Fruit fly (Drosophila melanogaster) whole organism, embryonic: Measurements from ENCODE around the gene CG5225.

Experiments used
- Antp ChIP-seq: fragments of 200-800 bp; sonication (Bioruptor generic); optimal IDR thresholded peaks from 3 replicates; lab custom pipeline; 2016; ENCODE audit warnings: missing biosample characterization, missing genetic modification characterization
- B-H1 ChIP-seq: fragments of 200-800 bp; sonication (Bioruptor generic); IDR thresholded peaks from 3 replicates; pipeline ENCODE4 v1.3.6; 2022; ENCODE audit warnings: missing biosample characterization, missing genetic modification characterization
- BEAF-32 ChIP-seq: fragments of 200-800 bp; sonication (Bioruptor generic); optimal IDR thresholded peaks from 3 replicates; lab custom pipeline; 2017; ENCODE audit warnings: missing biosample characterization, missing genetic modification characterization, mild to moderate bottlenecking, moderate library complexity, missing genetic modification reagents
- CG10267 ChIP-seq: fragments of 200-800 bp; sonication (Bioruptor generic); optimal IDR thresholded peaks from 2 replicates; lab custom pipeline; 2018; ENCODE audit warnings: missing biosample characterization, mild to moderate bottlenecking, missing genetic modification characterization, moderate library complexity
- CG10543 ChIP-seq: fragments of 200-800 bp; sonication (Bioruptor generic); optimal IDR thresholded peaks from 3 replicates; lab custom pipeline; 2017; ENCODE audit warnings: missing biosample characterization, mild to moderate bottlenecking, missing genetic modification characterization, moderate library complexity
- CG11247 ChIP-seq: fragments of 200-800 bp; sonication (Bioruptor generic); IDR thresholded peaks from 2 replicates; pipeline ENCODE4 v1.3.6; 2022; ENCODE audit warnings: missing biosample characterization, missing genetic modification characterization
- CG12391 ChIP-seq: fragments of 200-800 bp; sonication (Bioruptor generic); optimal IDR thresholded peaks from 3 replicates; lab custom pipeline; 2018; ENCODE audit warnings: missing biosample characterization, mild to moderate bottlenecking, missing genetic modification characterization, moderate library complexity
- CG12744 ChIP-seq: fragments of 200-800 bp; sonication (Bioruptor generic); optimal IDR thresholded peaks from 2 replicates; lab custom pipeline; 2016; ENCODE audit warnings: missing biosample characterization, missing genetic modification characterization
- CG13775 ChIP-seq: fragments of 200-800 bp; sonication (Bioruptor generic); optimal IDR thresholded peaks from 3 replicates; lab custom pipeline; 2017; ENCODE audit warnings: missing biosample characterization, mild to moderate bottlenecking, missing genetic modification characterization
- CG1603 ChIP-seq: fragments of 200-800 bp; sonication (Bioruptor generic); optimal IDR thresholded peaks from 2 replicates; lab custom pipeline; 2019; ENCODE audit warnings: missing biosample characterization, mild to moderate bottlenecking, missing genetic modification characterization, moderate library complexity
- CG17385 ChIP-seq: fragments of 200-800 bp; sonication (Bioruptor generic); optimal IDR thresholded peaks from 3 replicates; lab custom pipeline; 2018; ENCODE audit warnings: missing biosample characterization, mild to moderate bottlenecking, missing genetic modification characterization
- CG17912 ChIP-seq: fragments of 200-800 bp; sonication (Bioruptor generic); optimal IDR thresholded peaks from 2 replicates; lab custom pipeline; 2018; ENCODE audit warnings: missing biosample characterization, mild to moderate bottlenecking, missing genetic modification characterization
- CG18262 ChIP-seq: fragments of 200-800 bp; optimal IDR thresholded peaks from 3 replicates; lab custom pipeline; 2019; ENCODE audit warnings: missing biosample characterization, mild to moderate bottlenecking, missing genetic modification characterization, moderate library complexity
- CG2712 ChIP-seq: fragments of 200-800 bp; optimal IDR thresholded peaks from 3 replicates; lab custom pipeline; 2019; ENCODE audit warnings: missing biosample characterization, mild to moderate bottlenecking, missing genetic modification characterization, moderate library complexity
- CG3065 ChIP-seq: fragments of 200-800 bp; sonication (Bioruptor generic); optimal IDR thresholded peaks from 2 replicates; lab custom pipeline; 2016; ENCODE audit warnings: missing biosample characterization, missing genetic modification characterization
- CG6689 ChIP-seq: fragments of 200-800 bp; sonication (Bioruptor generic); IDR thresholded peaks from 2 replicates; pipeline ENCODE4 v1.3.6; 2022; ENCODE audit warnings: missing biosample characterization, missing genetic modification characterization
- CG7963 ChIP-seq: fragments of 200-800 bp; sonication (Bioruptor generic); IDR thresholded peaks from 3 replicates; pipeline ENCODE4 v1.3.6; 2022; ENCODE audit warnings: missing biosample characterization, missing genetic modification characterization; ENCODE audit not compliant: partially characterized antibody
- CG8924 ChIP-seq: fragments of 200-800 bp; optimal IDR thresholded peaks from 3 replicates; lab custom pipeline; 2019; ENCODE audit warnings: missing biosample characterization, mild to moderate bottlenecking, missing genetic modification characterization, moderate library complexity
- CG9932 ChIP-seq: fragments of 200-800 bp; sonication (Bioruptor generic); IDR thresholded peaks from 2 replicates; pipeline ENCODE4 v1.3.6; 2022; ENCODE audit warnings: missing biosample characterization, missing genetic modification characterization
- CTCF ChIP-seq: fragments of 200-800 bp; sonication (Bioruptor generic); optimal IDR thresholded peaks from 2 replicates; lab custom pipeline; 2017; ENCODE audit warnings: missing biosample characterization, mild to moderate bottlenecking, missing genetic modification characterization, moderate library complexity
- ERR ChIP-seq: fragments of 200-800 bp; sonication (Bioruptor generic); optimal IDR thresholded peaks from 2 replicates; lab custom pipeline; 2016; ENCODE audit warnings: missing biosample characterization, missing genetic modification characterization
- Ets97D ChIP-seq: fragments of 200-800 bp; sonication (Bioruptor generic); optimal IDR thresholded peaks from 3 replicates; lab custom pipeline; 2016; ENCODE audit warnings: missing biosample characterization, missing genetic modification characterization
- MBD-R2 ChIP-seq: fragments of 200-800 bp; sonication (Bioruptor generic); IDR thresholded peaks from 2 replicates; pipeline ENCODE4 v1.3.6; 2022; ENCODE audit warnings: missing biosample characterization, missing genetic modification characterization
- MTF-1 ChIP-seq: fragments of 200-800 bp; sonication (Bioruptor generic); optimal IDR thresholded peaks from 2 replicates; lab custom pipeline; 2018; ENCODE audit warnings: missing biosample characterization, mild to moderate bottlenecking, missing genetic modification characterization, borderline replicate concordance
- Mes4 ChIP-seq: fragments of 200-800 bp; sonication (Bioruptor generic); optimal IDR thresholded peaks from 2 replicates; lab custom pipeline; 2016; ENCODE audit warnings: missing biosample characterization, missing genetic modification characterization
- NC2β ChIP-seq: fragments of 200-800 bp; sonication (Bioruptor generic); optimal IDR thresholded peaks from 2 replicates; lab custom pipeline; 2016; ENCODE audit warnings: missing biosample characterization, missing genetic modification characterization
- NFAT ChIP-seq: fragments of 200-800 bp; sonication (Bioruptor generic); IDR thresholded peaks from 2 replicates; pipeline ENCODE4 v1.3.6; 2022; ENCODE audit warnings: missing biosample characterization, missing genetic modification characterization
- Nf-YC ChIP-seq: fragments of 200-800 bp; optimal IDR thresholded peaks from 3 replicates; lab custom pipeline; 2019; ENCODE audit warnings: missing biosample characterization, mild to moderate bottlenecking, missing genetic modification characterization, moderate library complexity
- Sin3A ChIP-seq: fragments of >200 bp; optimal IDR thresholded peaks from 2 replicates; lab custom pipeline; 2018
- Sry-δ ChIP-seq: fragments of 200-800 bp; sonication (Bioruptor generic); optimal IDR thresholded peaks from 2 replicates; lab custom pipeline; 2016; ENCODE audit warnings: missing biosample characterization, missing genetic modification characterization
- al ChIP-seq: fragments of 200-800 bp; sonication (Bioruptor generic); IDR thresholded peaks from 2 replicates; pipeline ENCODE4 v1.3.6; 2022; ENCODE audit warnings: missing biosample characterization, missing genetic modification characterization
- cad ChIP-seq: fragments of >200 bp; optimal IDR thresholded peaks from 2 replicates; lab custom pipeline; 2017; ENCODE audit warnings: missing biosample characterization, missing genetic modification characterization
- cato ChIP-seq: fragments of 200-800 bp; sonication (Bioruptor generic); optimal IDR thresholded peaks from 2 replicates; lab custom pipeline; 2016; ENCODE audit warnings: missing biosample characterization, missing genetic modification characterization, borderline replicate concordance
- dmrt11E ChIP-seq: fragments of 200-800 bp; sonication (Bioruptor generic); optimal IDR thresholded peaks from 3 replicates; lab custom pipeline; 2018; ENCODE audit warnings: missing biosample characterization, mild to moderate bottlenecking, missing genetic modification characterization, moderate library complexity
- ewg ChIP-seq: fragments of 200-800 bp; sonication (Bioruptor generic); optimal IDR thresholded peaks from 3 replicates; lab custom pipeline; 2017; ENCODE audit warnings: mild to moderate bottlenecking, missing biosample characterization, missing genetic modification reagents, missing genetic modification characterization
- fu2 ChIP-seq: fragments of 200-800 bp; sonication (Bioruptor generic); optimal IDR thresholded peaks from 2 replicates; lab custom pipeline; 2016; ENCODE audit warnings: missing biosample characterization, missing genetic modification characterization
- her ChIP-seq: fragments of 200-800 bp; sonication (Bioruptor generic); optimal IDR thresholded peaks from 2 replicates; lab custom pipeline; 2016; ENCODE audit warnings: missing biosample characterization, missing genetic modification characterization
- lilli ChIP-seq: fragments of 200-800 bp; sonication (Bioruptor generic); optimal IDR thresholded peaks from 3 replicates; lab custom pipeline; 2016; ENCODE audit warnings: missing biosample characterization, missing genetic modification characterization
- lov ChIP-seq, 2 experiments: fragments of 200-800 bp in 1 of 2; fragments of >200 bp in 1 of 2; sonication (Bioruptor generic) in 1 of 2; IDR thresholded peaks in 1 of 2; optimal IDR thresholded peaks in 1 of 2; 2 replicates in 1 of 2; 3 replicates in 1 of 2; pipeline versions ENCODE4 v1.3.6 to Lab custom; 2017 to 2022; ENCODE audit warnings: missing biosample characterization in 1 of 2, missing genetic modification characterization in 1 of 2
- nom ChIP-seq: fragments of 200-800 bp; sonication (Bioruptor generic); optimal IDR thresholded peaks from 2 replicates; lab custom pipeline; 2017; ENCODE audit warnings: missing biosample characterization, missing genetic modification characterization, mild to moderate bottlenecking, moderate library complexity, missing genetic modification reagents
- onecut ChIP-seq: fragments of 200-800 bp; sonication (Bioruptor generic); IDR thresholded peaks from 2 replicates; pipeline ENCODE4 v1.3.6; 2022; ENCODE audit warnings: missing biosample characterization, missing genetic modification characterization
- otp ChIP-seq: fragments of 200-800 bp; sonication (Bioruptor generic); IDR thresholded peaks from 3 replicates; pipeline ENCODE4, ENCODE4 v1.3.6; 2022; ENCODE audit warnings: missing biosample characterization, missing genetic modification characterization
- rib ChIP-seq: fragments of 200-800 bp; sonication (Bioruptor generic); IDR thresholded peaks from 2 replicates; pipeline ENCODE4 v1.3.6; 2022; ENCODE audit warnings: missing biosample characterization, missing genetic modification characterization
- sd ChIP-seq: fragments of 200-800 bp; sonication (Bioruptor generic); optimal IDR thresholded peaks from 3 replicates; lab custom pipeline; 2018; ENCODE audit warnings: missing biosample characterization, mild to moderate bottlenecking, missing genetic modification characterization, moderate library complexity
- sens ChIP-seq: fragments of 200-800 bp; sonication (Bioruptor generic); peaks from one replicate; lab custom pipeline; 2016; ENCODE audit warnings: missing biosample characterization, missing genetic modification characterization
- sim ChIP-seq: fragments of 200-800 bp; sonication (Bioruptor generic); IDR thresholded peaks from 2 replicates; pipeline ENCODE4 v1.3.6; 2022; ENCODE audit warnings: missing biosample characterization, missing genetic modification characterization
- tap ChIP-seq: fragments of 200-800 bp; optimal IDR thresholded peaks from 3 replicates; lab custom pipeline; 2019; ENCODE audit warnings: missing biosample characterization, mild to moderate bottlenecking, missing genetic modification characterization, moderate library complexity
- tup ChIP-seq: fragments of 200-800 bp; sonication (Bioruptor generic); optimal IDR thresholded peaks from 2 replicates; lab custom pipeline; 2016; ENCODE audit warnings: missing biosample characterization, mild to moderate bottlenecking, missing genetic modification characterization, moderate library complexity
- tx ChIP-seq: fragments of 200-800 bp; sonication (Bioruptor generic); optimal IDR thresholded peaks from 2 replicates; lab custom pipeline; 2016; ENCODE audit warnings: missing biosample characterization, missing genetic modification characterization
- zen ChIP-seq: fragments of 200-800 bp; sonication (Bioruptor generic); optimal IDR thresholded peaks from 3 replicates; lab custom pipeline; 2018; ENCODE audit warnings: missing biosample characterization, mild to moderate bottlenecking, missing genetic modification characterization, moderate library complexity

Gene CG5225

dm6 chr3R:17072526-17073114 lies 44.1 kb downstream of the CG5225 start, which contains the start of the genes Ns1 and mRpS11 (continued):
- peak; percentile 88 for TF ChIP-seq Ets97D (GFP tag; lab: Kevin White, UChicago)
- TF ChIP-seq CG13775 (GFP tag; lab: Kevin White, UChicago), result peak; percentile 7
- TF ChIP-seq CG17385 (GFP tag; lab: Kevin White, UChicago), result peak; percentile 98
- peak; percentile 15; the same call in 1 of the 3 replicates for TF ChIP-seq otp (GFP tag; lab: Robert Waterston, UW)
- TF ChIP-seq CG10267, result peak; percentile 95
- no peak for TF ChIP-seq ERR (GFP tag; lab: Kevin White, UChicago)
- peak; percentile 60 for TF ChIP-seq sd (tag; lab: Kevin White, UChicago)
- TF ChIP-seq CG12744 (GFP tag; lab: Kevin White, UChicago), result no peak
- TF ChIP-seq her (GFP tag; lab: Kevin White, UChicago), result peak; percentile 36
- TF ChIP-seq MTF-1, result no peak
- peak; percentile 66 for TF ChIP-seq sens (GFP tag; lab: Kevin White, UChicago)
- TF ChIP-seq CG9932, result peak; percentile 64
- TF ChIP-seq rib, result no peak
- no peak for TF ChIP-seq CG6689 (GFP tag; lab: Robert Waterston, UW)
- no peak for TF ChIP-seq tup (GFP tag; lab: Kevin White, UChicago)
- TF ChIP-seq CG1603, result peak; percentile 78
- peak; percentile 92 for TF ChIP-seq MBD-R2 (GFP tag; lab: Robert Waterston, UW)
- peak; percentile 13 for TF ChIP-seq CTCF (GFP tag; lab: Kevin White, UChicago)
- no peak for TF ChIP-seq sim (GFP tag; lab: Robert Waterston, UW)
- peak; percentile 24 for TF ChIP-seq Nf-YC
- peak; percentile 46 for TF ChIP-seq BEAF-32 (GFP tag; lab: Kevin White, UChicago)
- TF ChIP-seq CG10543 (GFP tag; lab: Kevin White, UChicago), result peak; percentile 32
- peak; percentile 79 for TF ChIP-seq Sin3A (lab: Kevin White, UChicago)
- peak; percentile 61 for TF ChIP-seq NC2β (GFP tag; lab: Kevin White, UChicago)
- TF ChIP-seq B-H1, result no peak
- peak; percentile 37 for TF ChIP-seq CG3065 (GFP tag; lab: Kevin White, UChicago)
- TF ChIP-seq lilli (GFP tag; lab: Kevin White, UChicago), result peak; percentile 24
- peak; percentile 28 for TF ChIP-seq CG12391 (tag; lab: Kevin White, UChicago)
- peak; percentile 33 for TF ChIP-seq tx
- peak; percentile 20 for TF ChIP-seq ewg
- TF ChIP-seq NFAT (GFP tag; lab: Robert Waterston, UW), result peak; percentile 69; the same call in 1 of the 2 replicates
- TF ChIP-seq al, result no peak
- TF ChIP-seq dmrt11E (tag; lab: Kevin White, UChicago), result no peak
- TF ChIP-seq CG18262, result peak; percentile 13
- peak; percentile 16 for TF ChIP-seq zen (tag; lab: Kevin White, UChicago)
- TF ChIP-seq cato (GFP tag; lab: Kevin White, UChicago), result no peak
- peak; percentile 56 for TF ChIP-seq fu2 (GFP tag; lab: Kevin White, UChicago)
- peak; percentile 11 for TF ChIP-seq Sry-δ (GFP tag; lab: Kevin White, UChicago)
- TF ChIP-seq CG2712 (tag; lab: Kevin White, UChicago), result peak; percentile 29
- 0 out of 2 replicates have a peak, but pooled peaks have one; percentile 30 for TF ChIP-seq CG11247 (GFP tag; lab: Robert Waterston, UW)
- TF ChIP-seq onecut (GFP tag; lab: Robert Waterston, UW), result peak; percentile 39; the same call in 1 of the 2 replicates
- peak; percentile 11 for TF ChIP-seq CG17912 (GFP tag; lab: Kevin White, UChicago)
- TF ChIP-seq CG7963 (GFP tag; lab: Robert Waterston, UW), result peak; percentile 44; the same call in 2 of the 3 replicates
- TF ChIP-seq Antp (GFP tag; lab: Kevin White, UChicago), result peak; percentile 37
- TF ChIP-seq tap (tag; lab: Kevin White, UChicago), result no peak
- no peak for TF ChIP-seq cad (GFP tag; lab: Kevin White, UChicago)
- peak; percentile 40 for TF ChIP-seq nom (GFP tag; lab: Kevin White, UChicago)
- no peak for TF ChIP-seq lov (optimal IDR thresholded peaks at IDR 0.05; lab: Kevin White, UChicago)
- 0 out of 3 replicates have a peak, but pooled peaks have one; percentile 8 for TF ChIP-seq lov (GFP tag; IDR thresholded peaks at IDR 0.05; lab: Robert Waterston, UW)
- TF ChIP-seq CG8924 (tag; lab: Kevin White, UChicago), result peak; percentile 5
- TF ChIP-seq Mes4, result peak; percentile 21
